Fruit fly (Drosophila melanogaster) whole organism, prepupa: ENCODE data around the gene Tmf.

Experiments used
- CG10631 ChIP-seq: fragments of 200-800 bp; sonication (Bioruptor generic); optimal IDR thresholded peaks from 2 replicates; lab custom pipeline; 2016; ENCODE audit warnings: missing biosample characterization, missing genetic modification characterization
- CG10669 ChIP-seq: fragments of 200-800 bp; sonication (Bioruptor generic); optimal IDR thresholded peaks from 3 replicates; lab custom pipeline; 2018; ENCODE audit warnings: missing biosample characterization, mild to moderate bottlenecking, missing genetic modification characterization, moderate library complexity
- CG11762 ChIP-seq: fragments of 200-800 bp; sonication (Bioruptor generic); optimal IDR thresholded peaks from 3 replicates; lab custom pipeline; 2016; ENCODE audit warnings: missing biosample characterization, missing genetic modification characterization; ENCODE audit not compliant: insufficient read depth
- CG11902 ChIP-seq: fragments of 200-800 bp; sonication (Bioruptor generic); optimal IDR thresholded peaks from 3 replicates; lab custom pipeline; 2016; ENCODE audit warnings: missing biosample characterization, missing genetic modification characterization
- CG15336 ChIP-seq: fragments of 200-800 bp; sonication (Bioruptor generic); IDR thresholded peaks from 2 replicates; pipeline ENCODE4 v1.3.6; 2022; ENCODE audit warnings: missing biosample characterization, missing genetic modification characterization
- CG1621 ChIP-seq: fragments of 200-800 bp; sonication (Bioruptor generic); optimal IDR thresholded peaks from 3 replicates; lab custom pipeline; 2018; ENCODE audit warnings: missing biosample characterization, mild to moderate bottlenecking, missing genetic modification characterization
- CG16779 ChIP-seq: fragments of 200-800 bp; sonication (Bioruptor generic); optimal IDR thresholded peaks from 3 replicates; lab custom pipeline; 2017; ENCODE audit warnings: missing biosample characterization, mild to moderate bottlenecking, missing genetic modification characterization
- CG3032 ChIP-seq: fragments of 200-800 bp; optimal IDR thresholded peaks from 2 replicates; lab custom pipeline; 2019; ENCODE audit warnings: missing biosample characterization, mild to moderate bottlenecking, missing genetic modification characterization, moderate library complexity
- CG31627 ChIP-seq: fragments of 200-800 bp; sonication (Bioruptor generic); optimal IDR thresholded peaks from 3 replicates; lab custom pipeline; 2016; ENCODE audit warnings: missing biosample characterization, missing genetic modification characterization
- CG34406 ChIP-seq: fragments of 200-800 bp; sonication (Bioruptor generic); optimal IDR thresholded peaks from 3 replicates; lab custom pipeline; 2016; ENCODE audit warnings: missing biosample characterization, missing genetic modification characterization
- CG3919 ChIP-seq: fragments of 200-800 bp; sonication (Bioruptor generic); optimal IDR thresholded peaks from 3 replicates; lab custom pipeline; 2016; ENCODE audit warnings: missing biosample characterization, missing genetic modification characterization
- CG6163 ChIP-seq: fragments of 200-800 bp; sonication (Bioruptor generic); IDR thresholded peaks from 3 replicates; pipeline ENCODE4 v1.3.6; 2022; ENCODE audit warnings: missing biosample characterization, missing genetic modification characterization
- CG6276 ChIP-seq: fragments of 200-800 bp; sonication (Bioruptor generic); optimal IDR thresholded peaks from 2 replicates; lab custom pipeline; 2017; ENCODE audit warnings: missing biosample characterization, mild to moderate bottlenecking, missing genetic modification characterization
- CG6792 ChIP-seq: fragments of 200-800 bp; sonication (Bioruptor generic); optimal IDR thresholded peaks from 3 replicates; lab custom pipeline; 2016; ENCODE audit warnings: missing biosample characterization, missing genetic modification characterization
- CG6808 ChIP-seq: fragments of 200-800 bp; sonication (Bioruptor generic); optimal IDR thresholded peaks from 3 replicates; lab custom pipeline; 2017; ENCODE audit warnings: missing biosample characterization, missing genetic modification characterization, mild to moderate bottlenecking, moderate library complexity, missing genetic modification reagents
- CG6854 ChIP-seq: fragments of 200-800 bp; sonication (Bioruptor generic); optimal IDR thresholded peaks from 2 replicates; lab custom pipeline; 2017; ENCODE audit warnings: missing biosample characterization, mild to moderate bottlenecking, missing genetic modification characterization
- CG8319 ChIP-seq: fragments of 200-800 bp; sonication (Bioruptor generic); optimal IDR thresholded peaks from 3 replicates; lab custom pipeline; 2016; ENCODE audit warnings: missing biosample characterization, missing genetic modification characterization
- CG8632 ChIP-seq: fragments of 200-800 bp; sonication (Bioruptor generic); optimal IDR thresholded peaks from 3 replicates; lab custom pipeline; 2016; ENCODE audit warnings: missing biosample characterization, missing genetic modification characterization
- Eip75B ChIP-seq: fragments of 200-800 bp; sonication (Bioruptor generic); optimal IDR thresholded peaks from 3 replicates; lab custom pipeline; 2016; ENCODE audit warnings: missing biosample characterization, missing genetic modification characterization
- Eip78C ChIP-seq: fragments of 200-800 bp; sonication (Bioruptor generic); peaks from one replicate; lab custom pipeline; 2016; ENCODE audit warnings: missing biosample characterization, missing genetic modification characterization
- Eip93F ChIP-seq: fragments of 200-800 bp; sonication (Bioruptor generic); optimal IDR thresholded peaks from 2 replicates; lab custom pipeline; 2016; ENCODE audit warnings: missing biosample characterization, mild to moderate bottlenecking, missing genetic modification characterization
- Ets21C ChIP-seq: fragments of 200-800 bp; sonication (Bioruptor generic); optimal IDR thresholded peaks from 3 replicates; lab custom pipeline; 2016; ENCODE audit warnings: missing biosample characterization, missing genetic modification characterization
- Gug ChIP-seq: fragments of 200-800 bp; sonication (Bioruptor generic); IDR thresholded peaks from 2 replicates; pipeline ENCODE4 v1.3.6; 2022; ENCODE audit warnings: missing biosample characterization, missing genetic modification characterization
- Hr38 ChIP-seq: sonication (Bioruptor generic); optimal IDR thresholded peaks from 2 replicates; lab custom pipeline; 2016; ENCODE audit warnings: missing biosample characterization, missing genetic modification characterization
- Hr39 ChIP-seq: fragments of 200-800 bp; sonication (Bioruptor generic); optimal IDR thresholded peaks from 2 replicates; lab custom pipeline; 2016; ENCODE audit warnings: missing biosample characterization, missing genetic modification characterization
- Hr4 ChIP-seq: fragments of 200-800 bp; sonication (Bioruptor generic); optimal IDR thresholded peaks from 3 replicates; lab custom pipeline; 2016; ENCODE audit warnings: missing biosample characterization, missing genetic modification characterization
- Lpt ChIP-seq: fragments of 200-800 bp; sonication (Bioruptor generic); optimal IDR thresholded peaks from 3 replicates; lab custom pipeline; 2016; ENCODE audit warnings: missing biosample characterization, missing genetic modification characterization
- Met ChIP-seq: fragments of 200-800 bp; sonication (Bioruptor generic); optimal IDR thresholded peaks from 3 replicates; lab custom pipeline; 2016; ENCODE audit warnings: missing biosample characterization, missing genetic modification characterization
- OdsH ChIP-seq: fragments of 200-800 bp; sonication (Bioruptor generic); optimal IDR thresholded peaks from 3 replicates; lab custom pipeline; 2016; ENCODE audit warnings: missing biosample characterization, missing genetic modification characterization
- Smox ChIP-seq: fragments of 200-800 bp; sonication (Bioruptor generic); optimal IDR thresholded peaks from 3 replicates; lab custom pipeline; 2016; ENCODE audit warnings: missing biosample characterization, missing genetic modification characterization
- Sox102F ChIP-seq: fragments of 200-800 bp; sonication (Bioruptor generic); optimal IDR thresholded peaks from 2 replicates; lab custom pipeline; 2016; ENCODE audit warnings: missing biosample characterization, mild to moderate bottlenecking, missing genetic modification characterization
- Sox15 ChIP-seq: fragments of 200-800 bp; sonication (Bioruptor generic); optimal IDR thresholded peaks from 3 replicates; lab custom pipeline; 2016; ENCODE audit warnings: missing biosample characterization, missing genetic modification characterization
- achi ChIP-seq: fragments of 200-800 bp; sonication (Bioruptor generic); optimal IDR thresholded peaks from 3 replicates; lab custom pipeline; 2016; ENCODE audit warnings: missing biosample characterization, missing genetic modification characterization
- acj6 ChIP-seq: fragments of 200-800 bp; sonication (Bioruptor generic); optimal IDR thresholded peaks from 3 replicates; lab custom pipeline; 2016; ENCODE audit warnings: missing biosample characterization, missing genetic modification characterization
- dac ChIP-seq: fragments of 200-800 bp; sonication (Bioruptor generic); optimal IDR thresholded peaks from 2 replicates; lab custom pipeline; 2017; ENCODE audit warnings: missing biosample characterization, mild to moderate bottlenecking, missing genetic modification characterization
- eg ChIP-seq: fragments of 200-800 bp; sonication (Bioruptor generic); IDR thresholded peaks from 3 replicates; pipeline ENCODE4 v1.3.6; 2022; ENCODE audit warnings: missing biosample characterization, missing genetic modification characterization
- esn ChIP-seq: fragments of 200-800 bp; sonication (Bioruptor generic); optimal IDR thresholded peaks from 2 replicates; lab custom pipeline; 2016; ENCODE audit warnings: missing biosample characterization, mild to moderate bottlenecking, missing genetic modification characterization, moderate library complexity
- fd85E ChIP-seq: fragments of 200-800 bp; sonication (Bioruptor generic); optimal IDR thresholded peaks from 3 replicates; lab custom pipeline; 2016; ENCODE audit warnings: missing biosample characterization, missing genetic modification characterization
- lz ChIP-seq: fragments of 200-800 bp; sonication (Bioruptor generic); optimal IDR thresholded peaks from 3 replicates; lab custom pipeline; 2016; ENCODE audit warnings: missing biosample characterization, missing genetic modification characterization
- net ChIP-seq: fragments of 200-800 bp; sonication (Bioruptor generic); optimal IDR thresholded peaks from 3 replicates; lab custom pipeline; 2016; ENCODE audit warnings: missing biosample characterization, missing genetic modification characterization
- salr ChIP-seq, 2 experiments: fragments of 200-800 bp; sonication (Bioruptor generic); optimal IDR thresholded peaks; 3 replicates each; lab custom pipeline; 2016 to 2018; ENCODE audit warnings: missing biosample characterization in 2 of 2, missing genetic modification characterization in 2 of 2, mild to moderate bottlenecking in 1 of 2
- spab ChIP-seq: fragments of 200-800 bp; sonication (Bioruptor generic); optimal IDR thresholded peaks from 2 replicates; lab custom pipeline; 2017; ENCODE audit warnings: missing biosample characterization, mild to moderate bottlenecking, missing genetic modification characterization, missing genetic modification reagents
- ss ChIP-seq, 2 experiments: fragments of 200-800 bp; sonication (Bioruptor generic); optimal IDR thresholded peaks; 2 replicates in 1 of 2; 3 replicates in 1 of 2; lab custom pipeline; 2017 to 2018; ENCODE audit warnings: mild to moderate bottlenecking in 2 of 2, missing biosample characterization in 2 of 2, missing genetic modification characterization in 2 of 2, moderate library complexity in 1 of 2
- svp ChIP-seq: fragments of 200-800 bp; sonication (Bioruptor generic); peaks from one replicate; lab custom pipeline; 2016; ENCODE audit warnings: missing biosample characterization, missing genetic modification characterization
- topi ChIP-seq: fragments of 200-800 bp; sonication (Bioruptor generic); optimal IDR thresholded peaks from 3 replicates; lab custom pipeline; 2016; ENCODE audit warnings: missing biosample characterization, missing genetic modification characterization
- vri ChIP-seq: fragments of 200-800 bp; sonication (Bioruptor generic); optimal IDR thresholded peaks from 3 replicates; lab custom pipeline; 2016; ENCODE audit warnings: missing biosample characterization, mild to moderate bottlenecking, missing genetic modification characterization

Tmf gene

dm6 chrX:6849178-6849956 lies 5.2 kb downstream of the Tmf start, which contains the start of the genes Cht11 and CG4558 (continued):
- TF ChIP-seq CG8632 (GFP tag; lab: Kevin White, UChicago) (peak; percentile 66), Eip78C (GFP tag; lab: Kevin White, UChicago) (peak; percentile 95), vri (peak; percentile 80), ss (GFP tag; optimal IDR thresholded peaks at IDR 0.05; lab: Kevin White, UChicago) (peak; percentile 65 to 79), dac (peak; percentile 71), lz (GFP tag; lab: Kevin White, UChicago) (peak; percentile 89), acj6 (GFP tag; lab: Kevin White, UChicago) (peak; percentile 85), CG15336 (GFP tag; lab: Robert Waterston, UW) (peak; percentile 79; the same call in 1 of the 2 replicates), CG11762 (peak; percentile 67), CG34406 (peak; percentile 82), esn (GFP tag; lab: Kevin White, UChicago) (peak; percentile 91), achi (GFP tag; lab: Kevin White, UChicago) (peak; percentile 83), CG10631 (GFP tag; lab: Kevin White, UChicago) (peak; percentile 87), CG3919 (GFP tag; lab: Kevin White, UChicago) (peak; percentile 82), Eip75B (GFP tag; lab: Kevin White, UChicago) (peak; percentile 83), Hr39 (peak; percentile 85), CG6276 (peak; percentile 88), CG31627 (peak; percentile 88), CG6808 (GFP tag; lab: Kevin White, UChicago) (peak; percentile 76), CG10669 (GFP tag; lab: Kevin White, UChicago) (peak; percentile 75), Met (GFP tag; lab: Kevin White, UChicago) (peak; percentile 87)

dm6 chrX:6852574-6852973 lies 8.4 kb downstream of the Tmf start:
- TF ChIP-seq esn (GFP tag; lab: Kevin White, UChicago), result peak; percentile 93
- TF ChIP-seq Eip93F (GFP tag; lab: Kevin White, UChicago), result peak; percentile 63
- TF ChIP-seq Sox102F (GFP tag; lab: Kevin White, UChicago), result peak; percentile 90
- peak; percentile 92 for TF ChIP-seq eg (GFP tag; lab: Robert Waterston, UW)
- peak; percentile 88 for TF ChIP-seq Gug
- TF ChIP-seq Smox (GFP tag; lab: Kevin White, UChicago), result peak; percentile 92
- peak; percentile 96 for TF ChIP-seq lz (GFP tag; lab: Kevin White, UChicago)
- TF ChIP-seq CG6792 (GFP tag; lab: Kevin White, UChicago), result peak; percentile 88
- peak; percentile 72 for TF ChIP-seq CG16779 (tag; lab: Kevin White, UChicago)
- TF ChIP-seq acj6 (GFP tag; lab: Kevin White, UChicago), result peak; percentile 93
- TF ChIP-seq fd85E (GFP tag; lab: Kevin White, UChicago), result peak; percentile 49
- peak; percentile 95 for TF ChIP-seq topi (GFP tag; lab: Kevin White, UChicago)
- TF ChIP-seq Sox15 (GFP tag; lab: Kevin White, UChicago), result peak; percentile 92
- TF ChIP-seq CG1621 (tag; lab: Kevin White, UChicago), result peak; percentile 95
- peak; percentile 83 for TF ChIP-seq Lpt (GFP tag; lab: Kevin White, UChicago)
- TF ChIP-seq CG3032 (tag; lab: Kevin White, UChicago), result peak; percentile 94
- no peak for TF ChIP-seq Hr38 (GFP tag; lab: Kevin White, UChicago)
- peak; percentile 82 for TF ChIP-seq CG6276
- peak; percentile 88 for TF ChIP-seq CG8319 (GFP tag; lab: Kevin White, UChicago)
- peak; percentile 86 for TF ChIP-seq achi (GFP tag; lab: Kevin White, UChicago)
- TF ChIP-seq CG11762, result peak; percentile 83
- peak; percentile 90 for TF ChIP-seq CG6808 (GFP tag; lab: Kevin White, UChicago)
- TF ChIP-seq spab, result peak; percentile 80
- TF ChIP-seq Hr39, result peak; percentile 94
- TF ChIP-seq OdsH (GFP tag; lab: Kevin White, UChicago), result peak; percentile 91
- TF ChIP-seq Eip75B (GFP tag; lab: Kevin White, UChicago), result peak; percentile 91
- TF ChIP-seq CG3919 (GFP tag; lab: Kevin White, UChicago), result peak; percentile 93
- peak; percentile 84 for TF ChIP-seq vri
- TF ChIP-seq Ets21C (GFP tag; lab: Kevin White, UChicago), result peak; percentile 93
- TF ChIP-seq Met (GFP tag; lab: Kevin White, UChicago), result peak; percentile 94
- TF ChIP-seq net, result peak; percentile 91
- TF ChIP-seq salr (GFP tag; optimal IDR thresholded peaks at IDR 0.05; lab: Kevin White, UChicago), result peak; percentile 79 to 89
- TF ChIP-seq CG31627, result peak; percentile 95
- peak; percentile 90 for TF ChIP-seq CG11902 (GFP tag; lab: Kevin White, UChicago)
- peak; percentile 91 for TF ChIP-seq Hr4
- TF ChIP-seq CG6854 (GFP tag; lab: Kevin White, UChicago), result peak; percentile 78
- peak; percentile 97 for TF ChIP-seq svp (GFP tag; lab: Kevin White, UChicago)
- peak; percentile 93 for TF ChIP-seq CG10669 (GFP tag; lab: Kevin White, UChicago)
- TF ChIP-seq CG6163, result peak; percentile 90
